Worm (Caenorhabditis elegans) whole organism, L3 larva: ENCODE measurements around the gene T20D3.5.
A peak's percentile ranks its signal among the peaks of the same experiment; 100 is the strongest.

Experiments used
- R02D3.7 ChIP-seq: fragments of 150-350 bp; optimal IDR thresholded peaks from 2 replicates; lab custom pipeline; 2014; ENCODE audit warnings: missing biosample characterization, missing genetic modification characterization
- ZK546.5 ChIP-seq: sonication (generic microtip); optimal IDR thresholded peaks from 2 replicates; lab custom pipeline; 2017; ENCODE audit warnings: missing biosample characterization, missing genetic modification characterization
- aly-2 ChIP-seq: fragments of 150-350 bp; optimal IDR thresholded peaks from 2 replicates; lab custom pipeline; 2014; ENCODE audit warnings: missing biosample characterization, missing genetic modification characterization
- ama-1 ChIP-seq: fragments of 150-350 bp; optimal IDR thresholded peaks from 2 replicates; lab custom pipeline; 2018
- ceh-16 ChIP-seq: sonication (generic microtip); optimal IDR thresholded peaks from 2 replicates; lab custom pipeline; 2017; ENCODE audit warnings: missing biosample characterization, missing genetic modification characterization
- ceh-28 ChIP-seq: fragments of 150-350 bp; optimal IDR thresholded peaks from 2 replicates; lab custom pipeline; 2014; ENCODE audit warnings: missing biosample characterization, missing genetic modification reagents, missing genetic modification characterization
- ceh-82 ChIP-seq: fragments of 150-350 bp; optimal IDR thresholded peaks from 2 replicates; lab custom pipeline; 2014; ENCODE audit warnings: missing biosample characterization, missing genetic modification characterization
- ceh-9 ChIP-seq: sonication (generic microtip); optimal IDR thresholded peaks from 2 replicates; lab custom pipeline; 2018; ENCODE audit warnings: missing biosample characterization, missing genetic modification characterization
- egl-27 ChIP-seq: sonication (generic microtip); optimal IDR thresholded peaks from 4 replicates; lab custom pipeline; 2017; ENCODE audit warnings: missing biosample characterization, missing genetic modification reagents, missing genetic modification characterization
- egl-5 ChIP-seq: fragments of 150-350 bp; optimal IDR thresholded peaks from 2 replicates; lab custom pipeline; 2017; ENCODE audit warnings: missing biosample characterization, missing genetic modification reagents, missing genetic modification characterization, inconsistent platforms
- elt-1 ChIP-seq: fragments of 150-350 bp; optimal IDR thresholded peaks from 2 replicates; lab custom pipeline; 2014; ENCODE audit warnings: missing biosample characterization, missing genetic modification characterization
- elt-2 ChIP-seq: sonication (generic microtip); optimal IDR thresholded peaks from 2 replicates; lab custom pipeline; 2016; ENCODE audit warnings: missing genetic modification reagents, mild to moderate bottlenecking, missing genetic modification characterization, missing compliant biosample characterization
- eor-1 ChIP-seq, 2 experiments: fragments of 150-350 bp; optimal IDR thresholded peaks; 2 replicates each; lab custom pipeline; 2014 to 2018; ENCODE audit warnings: missing biosample characterization in 2 of 2, missing genetic modification characterization in 2 of 2
- fkh-2 ChIP-seq: fragments of 150-350 bp; optimal IDR thresholded peaks from 2 replicates; lab custom pipeline; 2014; ENCODE audit warnings: missing biosample characterization, missing genetic modification reagents, missing genetic modification characterization
- fos-1 ChIP-seq: fragments of 150-350 bp; optimal IDR thresholded peaks from 2 replicates; lab custom pipeline; 2014; ENCODE audit warnings: missing biosample characterization, missing genetic modification characterization
- hmg-11 ChIP-seq: sonication (generic microtip); optimal IDR thresholded peaks from 2 replicates; lab custom pipeline; 2016; ENCODE audit warnings: missing genetic modification characterization, missing compliant biosample characterization
- jun-1 ChIP-seq: fragments of 150-350 bp; optimal IDR thresholded peaks from 2 replicates; lab custom pipeline; 2014; ENCODE audit warnings: missing biosample characterization, missing genetic modification reagents, missing genetic modification characterization
- lin-15B ChIP-seq: fragments of 150-350 bp; optimal IDR thresholded peaks from 2 replicates; lab custom pipeline; 2014; ENCODE audit warnings: missing biosample characterization, missing genetic modification characterization
- lin-39 ChIP-seq: fragments of 150-350 bp; optimal IDR thresholded peaks from 2 replicates; lab custom pipeline; 2018; ENCODE audit warnings: missing biosample characterization, missing genetic modification reagents, missing genetic modification characterization
- mdl-1 ChIP-seq: fragments of 150-350 bp; optimal IDR thresholded peaks from 2 replicates; lab custom pipeline; 2014; ENCODE audit warnings: missing biosample characterization, missing genetic modification characterization
- mml-1 ChIP-seq: fragments of 150-350 bp; sonication (generic microtip); optimal IDR thresholded peaks from 3 replicates; lab custom pipeline; 2014; ENCODE audit warnings: missing biosample characterization, missing genetic modification characterization
- nfya-1 ChIP-seq: sonication (generic microtip); optimal IDR thresholded peaks from 2 replicates; lab custom pipeline; 2017; ENCODE audit warnings: missing genetic modification characterization, mild to moderate bottlenecking, missing compliant biosample characterization, antibody characterized with exemption, moderate library complexity; ENCODE audit not compliant: insufficient read depth
- nhr-11 ChIP-seq: fragments of 150-350 bp; optimal IDR thresholded peaks from 2 replicates; lab custom pipeline; 2014; ENCODE audit warnings: missing biosample characterization, missing genetic modification characterization
- nhr-12 ChIP-seq: fragments of 150-350 bp; optimal IDR thresholded peaks from 2 replicates; lab custom pipeline; 2014; ENCODE audit warnings: missing biosample characterization, missing genetic modification characterization
- nhr-23 ChIP-seq: fragments of 150-350 bp; optimal IDR thresholded peaks from 2 replicates; lab custom pipeline; 2014; ENCODE audit warnings: missing biosample characterization, missing genetic modification reagents, missing genetic modification characterization
- nhr-237 ChIP-seq: fragments of 150-350 bp; optimal IDR thresholded peaks from 2 replicates; lab custom pipeline; 2014; ENCODE audit warnings: missing biosample characterization, missing genetic modification characterization
- nhr-25 ChIP-seq: sonication (generic microtip); optimal IDR thresholded peaks from 2 replicates; lab custom pipeline; 2017; ENCODE audit warnings: missing biosample characterization, missing genetic modification characterization
- nhr-43 ChIP-seq: sonication (generic microtip); optimal IDR thresholded peaks from 2 replicates; lab custom pipeline; 2016; ENCODE audit warnings: mild to moderate bottlenecking, missing genetic modification characterization, missing compliant biosample characterization; ENCODE audit not compliant: poor library complexity, severe bottlenecking
- nhr-67 ChIP-seq: fragments of 150-350 bp; optimal IDR thresholded peaks from 2 replicates; lab custom pipeline; 2014; ENCODE audit warnings: missing biosample characterization, missing genetic modification characterization
- nhr-77 ChIP-seq: fragments of 150-350 bp; optimal IDR thresholded peaks from 2 replicates; lab custom pipeline; 2014; ENCODE audit warnings: missing biosample characterization, missing genetic modification characterization
- pha-4 ChIP-seq: fragments of 150-350 bp; optimal IDR thresholded peaks from 2 replicates; lab custom pipeline; 2014; ENCODE audit warnings: missing biosample characterization, missing genetic modification reagents, missing genetic modification characterization
- skn-1 ChIP-seq: fragments of 150-350 bp; optimal IDR thresholded peaks from 2 replicates; lab custom pipeline; 2014; ENCODE audit warnings: missing biosample characterization, missing genetic modification characterization
- snpc-4 ChIP-seq: fragments of 150-350 bp; optimal IDR thresholded peaks from 2 replicates; lab custom pipeline; 2014; ENCODE audit warnings: missing biosample characterization, missing genetic modification characterization
- tbx-2 ChIP-seq: sonication (generic microtip); optimal IDR thresholded peaks from 2 replicates; lab custom pipeline; 2016; ENCODE audit warnings: mild to moderate bottlenecking, missing genetic modification characterization, missing compliant biosample characterization
- zag-1 ChIP-seq: fragments of 150-350 bp; optimal IDR thresholded peaks from 2 replicates; lab custom pipeline; 2014; ENCODE audit warnings: missing biosample characterization, missing genetic modification characterization
- ztf-4 ChIP-seq: fragments of 150-350 bp; optimal IDR thresholded peaks from 2 replicates; lab custom pipeline; 2014; ENCODE audit warnings: missing biosample characterization, missing genetic modification characterization

Gene T20D3.5

ce11 chrIV:9320023-9320422 is 16.8 kb upstream of the T20D3.5 start:
- TF ChIP-seq nhr-237 (tag; lab: Kevin White, UChicago) (no peak), mdl-1 (no peak), skn-1 (tag; lab: Kevin White, UChicago) (no peak), nhr-77 (tag; lab: Kevin White, UChicago) (no peak), ZK546.5 (no peak), elt-1 (tag; lab: Kevin White, UChicago) (no peak), eor-1 (tag; optimal IDR thresholded peaks at IDR 0.05; lab: Kevin White, UChicago) (no peak)
- TF ChIP-seq, all 47 proteins: peak for 0

ce11 chrIV:9321039-9321851 is 15.6 kb upstream of the T20D3.5 start, which contains the start of the genes F49C12.12 and vha-17:
Gene F49C12.12, minus strand, starts transcription at chrIV:9321089.
Gene vha-17, plus strand, starts transcription at chrIV:9321801.
- TF ChIP-seq fos-1, result no peak
- peak; percentile 9 for TF ChIP-seq lin-15B (tag; lab: Kevin White, UChicago)
- TF ChIP-seq egl-5, result no peak
- TF ChIP-seq zag-1 (tag; lab: Kevin White, UChicago), result no peak
- TF ChIP-seq nfya-1 (tag; lab: Kevin White, UChicago), result peak; percentile 54
- no peak for TF ChIP-seq nhr-11
- no peak for TF ChIP-seq nhr-67 (tag; lab: Kevin White, UChicago)
- TF ChIP-seq ceh-28 (tag; lab: Kevin White, UChicago), result peak; percentile 38
- peak; percentile 9 for TF ChIP-seq nhr-23 (tag; lab: Kevin White, UChicago)
- no peak for TF ChIP-seq nhr-43 (tag; lab: Kevin White, UChicago)
- TF ChIP-seq ztf-4 (tag; lab: Kevin White, UChicago), result no peak
- no peak for TF ChIP-seq nhr-77 (tag; lab: Kevin White, UChicago)
- TF ChIP-seq lin-39 (tag; lab: Kevin White, UChicago), result no peak
- TF ChIP-seq hmg-11 (tag; lab: Kevin White, UChicago), result peak; percentile 0
- TF ChIP-seq R02D3.7, result no peak
- TF ChIP-seq pha-4 (tag; lab: Kevin White, UChicago), result peak; percentile 22
- peak; percentile 43 for TF ChIP-seq elt-2 (tag; lab: Kevin White, UChicago)
- TF ChIP-seq snpc-4 (tag; lab: Kevin White, UChicago), result peak; percentile 29
- no peak for TF ChIP-seq mdl-1
- TF ChIP-seq elt-1 (tag; lab: Kevin White, UChicago), result no peak
- no peak for TF ChIP-seq fkh-2 (tag; lab: Kevin White, UChicago)
- TF ChIP-seq skn-1 (tag; lab: Kevin White, UChicago), result peak; percentile 5
- TF ChIP-seq ceh-16, result no peak
- TF ChIP-seq jun-1 (tag; lab: Kevin White, UChicago), result peak; percentile 1
- no peak for TF ChIP-seq ceh-82 (tag; lab: Kevin White, UChicago)
- TF ChIP-seq aly-2, result no peak
- no peak for TF ChIP-seq egl-27 (tag; lab: Kevin White, UChicago)
- TF ChIP-seq tbx-2 (tag; lab: Kevin White, UChicago), result no peak
- no peak for TF ChIP-seq eor-1 (tag; optimal IDR thresholded peaks at IDR 0.05; lab: Kevin White, UChicago)
- no peak for TF ChIP-seq nhr-12

ce11 chrIV:9322489-9322888 is 14.4 kb upstream of the T20D3.5 start:
- no peak for TF ChIP-seq zag-1 (tag; lab: Kevin White, UChicago)
- TF ChIP-seq tbx-2 (tag; lab: Kevin White, UChicago), result peak; percentile 2
- TF ChIP-seq ceh-82 (tag; lab: Kevin White, UChicago), result no peak
- peak; percentile 20 for TF ChIP-seq elt-2 (tag; lab: Kevin White, UChicago)
- no peak for TF ChIP-seq mml-1
- no peak for TF ChIP-seq ceh-9
- TF ChIP-seq nhr-43 (tag; lab: Kevin White, UChicago), result peak; percentile 43
- no peak for TF ChIP-seq aly-2
- no peak for TF ChIP-seq snpc-4 (tag; lab: Kevin White, UChicago)
- no peak for TF ChIP-seq nhr-12
- TF ChIP-seq ama-1, result peak; percentile 58
- TF ChIP-seq skn-1 (tag; lab: Kevin White, UChicago), result no peak
- no peak for TF ChIP-seq fos-1
- TF ChIP-seq nhr-11, result no peak

ce11 chrIV:9323989-9324506 is 12.8 kb upstream of the T20D3.5 start, which contains the start of the genes nspg-11 and F49C12.15:
Gene nspg-11, minus strand, starts transcription at chrIV:9324089.
Gene F49C12.15, plus strand, starts transcription at chrIV:9324456.
- TF ChIP-seq skn-1 (tag; lab: Kevin White, UChicago) (no peak), fos-1 (no peak), tbx-2 (tag; lab: Kevin White, UChicago) (no peak), nhr-25 (tag; lab: Kevin White, UChicago) (no peak), nhr-23 (tag; lab: Kevin White, UChicago) (no peak), elt-2 (tag; lab: Kevin White, UChicago) (peak; percentile 10), egl-5 (no peak)
